Fruit fly (Drosophila melanogaster) whole organism: Measurements from ENCODE around the gene Myt1.

Source experiments
- Dll ChIP-seq: fragments of >200 bp; optimal IDR thresholded peaks from 2 replicates; lab custom pipeline; 2017
- EcR ChIP-seq, 2 experiments: fragments of >200 bp; optimal IDR thresholded peaks; 2 replicates each; lab custom pipeline; 2017; ENCODE audit warnings: missing biosample characterization in 2 of 2, missing genetic modification characterization in 2 of 2, missing genetic modification reagents in 2 of 2

DNA sequence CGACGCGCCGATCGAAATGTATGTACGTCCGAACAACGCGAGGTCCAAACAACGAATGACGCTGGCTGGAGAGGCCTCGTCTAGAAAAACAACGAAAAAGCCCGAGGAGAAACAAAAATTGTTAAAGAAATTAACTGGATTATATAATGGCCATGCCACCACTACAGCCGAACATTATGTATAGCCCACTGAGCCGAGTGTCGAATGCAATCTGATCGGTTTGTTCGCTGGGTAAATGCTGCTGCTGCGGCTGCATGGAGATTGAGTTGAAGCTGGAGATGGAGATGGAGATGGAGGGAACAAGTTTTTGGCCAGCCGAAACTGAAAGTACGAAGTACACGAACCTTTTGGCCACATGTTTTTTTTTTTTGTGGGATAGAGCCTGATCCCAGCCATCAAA lies 7.2 kb upstream of the Myt1 start, which contains the start of gene Cralbp:
- TF ChIP-seq Dll (lab: Kevin White, UChicago) (no peak), EcR (GFP tag; optimal IDR thresholded peaks at IDR 0.05; lab: Kevin White, UChicago) (no peak)
